Worm (Caenorhabditis elegans) whole organism, mixed stage, embryonic: ENCODE measurements around the gene W05H7.1.

Source experiments
- ceh-83 ChIP-seq: fragments of 200-800 bp; sonication (Bioruptor generic); optimal IDR thresholded peaks from 2 replicates; lab custom pipeline; 2018; ENCODE audit warnings: mild to moderate bottlenecking, missing genetic modification characterization, missing compliant biosample characterization
- ces-1 ChIP-seq: fragments of 150-350 bp; optimal IDR thresholded peaks from 2 replicates; lab custom pipeline; 2014; ENCODE audit warnings: missing biosample characterization, missing genetic modification reagents, missing genetic modification characterization
- elt-3 ChIP-seq: fragments of 150-350 bp; optimal IDR thresholded peaks from 2 replicates; lab custom pipeline; 2014; ENCODE audit warnings: missing biosample characterization, missing genetic modification characterization
- lin-13 ChIP-seq: fragments of 150-350 bp; optimal IDR thresholded peaks from 2 replicates; lab custom pipeline; 2014; ENCODE audit warnings: missing biosample characterization, missing genetic modification characterization
- lin-32 ChIP-seq: fragments of 200-800 bp; sonication (Bioruptor generic); optimal IDR thresholded peaks from 2 replicates; lab custom pipeline; 2018; ENCODE audit warnings: mild to moderate bottlenecking, missing genetic modification characterization, missing compliant biosample characterization
- nhr-237 ChIP-seq: fragments of 150-350 bp; optimal IDR thresholded peaks from 2 replicates; lab custom pipeline; 2014; ENCODE audit warnings: missing biosample characterization, missing genetic modification characterization
- nhr-28 ChIP-seq: fragments of 150-350 bp; optimal IDR thresholded peaks from 2 replicates; lab custom pipeline; 2014; ENCODE audit warnings: missing biosample characterization, missing genetic modification characterization
- nhr-76 ChIP-seq: sonication (generic microtip); optimal IDR thresholded peaks from 2 replicates; lab custom pipeline; 2017; ENCODE audit warnings: missing biosample characterization, missing genetic modification characterization
- pha-4 ChIP-seq: fragments of 150-350 bp; optimal IDR thresholded peaks from 2 replicates; lab custom pipeline; 2018; ENCODE audit warnings: missing biosample characterization, missing genetic modification reagents, missing genetic modification characterization
- snpc-4 ChIP-seq: fragments of 150-350 bp; optimal IDR thresholded peaks from 2 replicates; lab custom pipeline; 2014; ENCODE audit warnings: missing biosample characterization, missing genetic modification characterization
- tbx-8 ChIP-seq: fragments of 200-800 bp; sonication (Bioruptor generic); optimal IDR thresholded peaks from 2 replicates; lab custom pipeline; 2018; ENCODE audit warnings: mild to moderate bottlenecking, missing genetic modification characterization, moderate library complexity, missing compliant biosample characterization
- unc-62 ChIP-seq: fragments of 150-350 bp; optimal IDR thresholded peaks from 2 replicates; lab custom pipeline; 2014; ENCODE audit warnings: missing biosample characterization, missing genetic modification reagents, missing genetic modification characterization
- ztf-11 ChIP-seq: fragments of 150-350 bp; optimal IDR thresholded peaks from 2 replicates; lab custom pipeline; 2014; ENCODE audit warnings: missing biosample characterization, missing genetic modification characterization

DNA sequence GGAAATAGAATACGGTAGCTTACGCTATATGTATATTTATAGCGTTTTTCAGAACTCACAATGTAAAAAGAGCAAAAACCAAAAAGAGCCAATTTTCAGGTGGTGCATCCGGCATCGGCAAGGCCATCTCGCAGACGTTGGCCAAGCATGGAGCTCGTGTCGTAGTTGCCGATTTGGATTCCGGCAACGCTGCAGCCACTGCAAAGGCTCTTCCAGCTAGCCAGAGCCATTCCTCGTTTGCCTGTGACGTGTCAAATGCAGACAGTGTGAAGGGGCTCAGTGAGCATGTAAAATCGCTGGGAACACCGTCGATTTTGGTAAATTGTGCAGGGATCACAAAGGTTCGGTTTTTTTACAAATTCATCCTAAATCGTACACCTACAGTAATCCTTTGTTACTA is 36.5 kb downstream of the W05H7.1 start:
- TF ChIP-seq lin-13 (tag; lab: Kevin White, UChicago) (no peak), elt-3 (tag; lab: Kevin White, UChicago) (no peak), ztf-11 (tag; lab: Kevin White, UChicago) (no peak), nhr-76 (tag; lab: Kevin White, UChicago) (no peak), pha-4 (tag; lab: Kevin White, UChicago) (no peak), ceh-83 (GFP tag; lab: Kevin White, UChicago) (no peak), ces-1 (no peak), lin-32 (no peak), tbx-8 (GFP tag; lab: Kevin White, UChicago) (no peak), nhr-237 (no peak), unc-62 (GFP tag; lab: Kevin White, UChicago) (no peak), snpc-4 (no peak), nhr-28 (tag; lab: Kevin White, UChicago) (no peak)
